Worm (Caenorhabditis elegans) whole organism, late embryonic: ENCODE measurements around the gene ZK1067.3.

Source experiments
- K02D7.2 ChIP-seq: sonication (generic microtip); optimal IDR thresholded peaks from 2 replicates; lab custom pipeline; 2017; ENCODE audit warnings: mild to moderate bottlenecking, missing genetic modification characterization, missing compliant biosample characterization
- ceh-18 ChIP-seq: sonication (generic microtip); optimal IDR thresholded peaks from 2 replicates; lab custom pipeline; 2016; ENCODE audit warnings: missing genetic modification characterization, missing compliant biosample characterization

ce11 chrII:9210076-9210475, 13.0 kb upstream of the ZK1067.3 start, which contains the start of gene ZK1067.4:
- no peak for TF ChIP-seq K02D7.2 (tag; lab: Kevin White, UChicago)
- TF ChIP-seq ceh-18 (tag; lab: Kevin White, UChicago): no peak
